Worm (Caenorhabditis elegans) whole organism, L4/young adult: ENCODE results near the gene pot-3.

Experiments
- W03F9.2 ChIP-seq: fragments of 150-350 bp; optimal IDR thresholded peaks from 2 replicates; lab custom pipeline; 2014; ENCODE audit warnings: missing biosample characterization, missing genetic modification characterization
- dao-5 ChIP-seq: sonication (generic microtip); optimal IDR thresholded peaks from 2 replicates; lab custom pipeline; 2016; ENCODE audit warnings: missing genotype, missing genetic modification characterization, moderate library complexity, missing compliant biosample characterization
- him-1 ChIP-seq: sonication (generic microtip); optimal IDR thresholded peaks from 2 replicates; lab custom pipeline; 2016; ENCODE audit warnings: missing genotype, missing genetic modification reagents, missing genetic modification characterization, missing compliant biosample characterization

Gene pot-3

ce11 chrIII:13763260-13764112 lies 16.5 kb upstream of the pot-3 start:
- no peak for TF ChIP-seq dao-5 (tag; lab: Kevin White, UChicago)
- TF ChIP-seq him-1 (tag; lab: Kevin White, UChicago) = no peak
- TF ChIP-seq W03F9.2 (tag; lab: Kevin White, UChicago) = no peak

ce11 chrIII:13765782-13766181 lies 14.2 kb upstream of the pot-3 start:
- TF ChIP-seq dao-5 (tag; lab: Kevin White, UChicago) = no peak
- no peak for TF ChIP-seq him-1 (tag; lab: Kevin White, UChicago)
- TF ChIP-seq W03F9.2 (tag; lab: Kevin White, UChicago) = no peak

ce11 chrIII:13766704-13767323 lies 13.2 kb upstream of the pot-3 start:
- TF ChIP-seq him-1 (tag; lab: Kevin White, UChicago) (no peak), W03F9.2 (tag; lab: Kevin White, UChicago) (no peak), dao-5 (tag; lab: Kevin White, UChicago) (no peak)

- no peak for TF ChIP-seq W03F9.2 (tag; lab: Kevin White, UChicago)
- no peak for TF ChIP-seq him-1 (tag; lab: Kevin White, UChicago)
These were observed 11.8 kb upstream of the pot-3 start, which contains the start of gene rml-1 for ce11 chrIII:13768074-13768662. Gene rml-1 (minus strand): TSS chrIII:13768092.

ce11 chrIII:13770017-13770416 lies 10.0 kb upstream of the pot-3 start:
- no peak for TF ChIP-seq dao-5 (tag; lab: Kevin White, UChicago)

- TF ChIP-seq him-1 (tag; lab: Kevin White, UChicago) (no peak), dao-5 (tag; lab: Kevin White, UChicago) (no peak), W03F9.2 (tag; lab: Kevin White, UChicago) (no peak)
These were observed 8.9 kb upstream of the pot-3 start, which contains the start of the genes cyk-4 and pdr-1 for ce11 chrIII:13771145-13771544. Gene cyk-4 (minus strand): TSS chrIII:13771224. Gene pdr-1 (plus strand): TSS chrIII:13771513.

ce11 chrIII:13772876-13773275 lies 7.1 kb upstream of the pot-3 start, which contains the start of gene mdt-29:
Gene mdt-29 (plus strand): TSS chrIII:13773176.
- no peak for TF ChIP-seq W03F9.2 (tag; lab: Kevin White, UChicago)
- TF ChIP-seq dao-5 (tag; lab: Kevin White, UChicago) = no peak
- TF ChIP-seq him-1 (tag; lab: Kevin White, UChicago) = no peak

- no peak for TF ChIP-seq him-1 (tag; lab: Kevin White, UChicago)
- no peak for TF ChIP-seq W03F9.2 (tag; lab: Kevin White, UChicago)
- TF ChIP-seq dao-5 (tag; lab: Kevin White, UChicago) = no peak
These were observed 1.2 kb upstream of the pot-3 start for ce11 chrIII:13778816-13779215.

ce11 chrIII:13779360-13780093 lies 488 bp upstream of the pot-3 start:
- no peak for TF ChIP-seq him-1 (tag; lab: Kevin White, UChicago)
- TF ChIP-seq dao-5 (tag; lab: Kevin White, UChicago) = no peak
- TF ChIP-seq W03F9.2 (tag; lab: Kevin White, UChicago) = no peak
